Fruit fly (Drosophila melanogaster) whole organism, embryonic: ENCODE data around the gene CG17929.

ENCODE experiments used
- Blimp-1 ChIP-seq: fragments of 200-800 bp; sonication (Bioruptor generic); optimal IDR thresholded peaks from 3 replicates; lab custom pipeline; 2018; ENCODE audit warnings: missing biosample characterization, missing genetic modification characterization, mild to moderate bottlenecking, moderate library complexity, missing genetic modification reagents
- CG10431 ChIP-seq: fragments of 200-800 bp; sonication (Bioruptor generic); optimal IDR thresholded peaks from 3 replicates; lab custom pipeline; 2018; ENCODE audit warnings: missing biosample characterization, mild to moderate bottlenecking, missing genetic modification characterization
- CG11504 ChIP-seq: fragments of 200-800 bp; sonication (Bioruptor generic); optimal IDR thresholded peaks from 3 replicates; lab custom pipeline; 2019; ENCODE audit warnings: missing biosample characterization, mild to moderate bottlenecking, missing genetic modification characterization, moderate library complexity
- CG12391 ChIP-seq: fragments of 200-800 bp; sonication (Bioruptor generic); optimal IDR thresholded peaks from 3 replicates; lab custom pipeline; 2018; ENCODE audit warnings: missing biosample characterization, mild to moderate bottlenecking, missing genetic modification characterization, moderate library complexity
- CG12769 ChIP-seq: fragments of 200-800 bp; sonication (Bioruptor generic); optimal IDR thresholded peaks from 2 replicates; lab custom pipeline; 2019; ENCODE audit warnings: missing biosample characterization, mild to moderate bottlenecking, missing genetic modification characterization, moderate library complexity
- CG13424 ChIP-seq: fragments of 200-800 bp; sonication (Bioruptor generic); optimal IDR thresholded peaks from 2 replicates; lab custom pipeline; 2019; ENCODE audit warnings: missing biosample characterization, mild to moderate bottlenecking, missing genetic modification characterization, moderate library complexity
- CG14050 ChIP-seq: fragments of 200-800 bp; sonication (Bioruptor generic); IDR thresholded peaks from 3 replicates; pipeline ENCODE4 v1.3.6; 2022; ENCODE audit warnings: missing biosample characterization, missing genetic modification characterization
- CG15269 ChIP-seq: fragments of 200-800 bp; sonication (Bioruptor generic); optimal IDR thresholded peaks from 2 replicates; lab custom pipeline; 2018; ENCODE audit warnings: missing biosample characterization, mild to moderate bottlenecking, missing genetic modification characterization, moderate library complexity
- CG17328 ChIP-seq: fragments of 200-800 bp; sonication (Bioruptor generic); IDR thresholded peaks from 2 replicates; pipeline ENCODE4 v1.3.6; 2022; ENCODE audit warnings: missing biosample characterization, missing genetic modification characterization
- CG17385 ChIP-seq: fragments of 200-800 bp; sonication (Bioruptor generic); optimal IDR thresholded peaks from 3 replicates; lab custom pipeline; 2018; ENCODE audit warnings: missing biosample characterization, mild to moderate bottlenecking, missing genetic modification characterization
- CG32772 ChIP-seq: fragments of 200-800 bp; sonication (Bioruptor generic); IDR thresholded peaks from 2 replicates; pipeline ENCODE4 v1.3.6; 2022; ENCODE audit warnings: missing biosample characterization, missing genetic modification characterization
- CG3281 ChIP-seq: fragments of 200-800 bp; sonication (Bioruptor generic); optimal IDR thresholded peaks from 3 replicates; lab custom pipeline; 2017; ENCODE audit warnings: missing biosample characterization, mild to moderate bottlenecking, missing genetic modification characterization
- CG3847 ChIP-seq: fragments of 200-800 bp; sonication (Bioruptor generic); IDR thresholded peaks from 2 replicates; pipeline ENCODE4 v1.3.6; 2022; ENCODE audit warnings: missing biosample characterization, missing genetic modification characterization
- CoRest ChIP-seq: fragments of 200-800 bp; sonication (Bioruptor generic); optimal IDR thresholded peaks from 3 replicates; lab custom pipeline; 2018; ENCODE audit warnings: missing biosample characterization, mild to moderate bottlenecking, missing genetic modification characterization, moderate library complexity
- Deaf1 ChIP-seq: fragments of 200-800 bp; optimal IDR thresholded peaks from 3 replicates; lab custom pipeline; 2019; ENCODE audit warnings: missing biosample characterization, mild to moderate bottlenecking, missing genetic modification characterization, moderate library complexity
- Doc3 ChIP-seq: fragments of 200-800 bp; sonication (Bioruptor generic); IDR thresholded peaks from 3 replicates; pipeline ENCODE4 v1.3.6; 2022; ENCODE audit warnings: missing biosample characterization, missing genetic modification characterization; ENCODE audit not compliant: partially characterized antibody
- Drgx ChIP-seq: fragments of 200-800 bp; sonication (Bioruptor generic); IDR thresholded peaks from 2 replicates; pipeline ENCODE4 v1.3.6; 2022; ENCODE audit warnings: missing biosample characterization, missing genetic modification characterization
- E2f2 ChIP-seq: fragments of 200-800 bp; sonication (Bioruptor generic); IDR thresholded peaks from 2 replicates; pipeline ENCODE4 v1.3.6; 2022; ENCODE audit warnings: missing biosample characterization, missing genetic modification characterization
- Ets65A ChIP-seq: fragments of 200-800 bp; sonication (Bioruptor generic); peaks from one replicate; lab custom pipeline; 2016; ENCODE audit warnings: missing biosample characterization, missing genetic modification characterization
- HLH3B ChIP-seq: fragments of 200-800 bp; sonication (Bioruptor generic); IDR thresholded peaks from 2 replicates; pipeline ENCODE4 v1.3.6; 2022; ENCODE audit warnings: missing biosample characterization, missing genetic modification characterization
- HLH4C ChIP-seq: fragments of 200-800 bp; sonication (Bioruptor generic); IDR thresholded peaks from 3 replicates; pipeline ENCODE4 v1.3.6; 2022; ENCODE audit warnings: missing biosample characterization, missing genetic modification characterization; ENCODE audit not compliant: partially characterized antibody
- HLH54F ChIP-seq: fragments of 200-800 bp; sonication (Bioruptor generic); optimal IDR thresholded peaks from 3 replicates; lab custom pipeline; 2016; ENCODE audit warnings: missing biosample characterization, missing genetic modification characterization
- Hr78 ChIP-seq, 2 experiments: fragments of 200-800 bp in 1 of 2; fragments of >200 bp in 1 of 2; sonication (Bioruptor generic) in 1 of 2; optimal IDR thresholded peaks; 2 replicates each; lab custom pipeline; 2017 to 2019; ENCODE audit warnings: missing biosample characterization in 2 of 2, missing genetic modification characterization in 2 of 2, mild to moderate bottlenecking in 1 of 2, moderate library complexity in 1 of 2
- Meics ChIP-seq: fragments of 200-800 bp; sonication (Bioruptor generic); optimal IDR thresholded peaks from 2 replicates; lab custom pipeline; 2017; ENCODE audit warnings: missing biosample characterization, mild to moderate bottlenecking, missing genetic modification characterization
- NfI ChIP-seq: fragments of 200-800 bp; sonication (Bioruptor generic); optimal IDR thresholded peaks from 3 replicates; lab custom pipeline; 2018; ENCODE audit warnings: missing biosample characterization, mild to moderate bottlenecking, missing genetic modification characterization, moderate library complexity
- Oli ChIP-seq: fragments of 200-800 bp; sonication (Bioruptor generic); optimal IDR thresholded peaks from 2 replicates; lab custom pipeline; 2018; ENCODE audit warnings: missing biosample characterization, mild to moderate bottlenecking, missing genetic modification characterization, moderate library complexity
- Stat92E ChIP-seq, 3 experiments: fragments of >200 bp in 2 of 3; fragments of 200-800 bp in 1 of 3; sonication (Bioruptor generic) in 1 of 3; optimal IDR thresholded peaks; 2 replicates each; lab custom pipeline; 2017 to 2019; ENCODE audit warnings: missing biosample characterization in 3 of 3, missing genetic modification characterization in 3 of 3, mild to moderate bottlenecking in 1 of 3, moderate library complexity in 1 of 3
- Xbp1 ChIP-seq: fragments of 200-800 bp; sonication (Bioruptor generic); optimal IDR thresholded peaks from 3 replicates; lab custom pipeline; 2016; ENCODE audit warnings: missing biosample characterization, mild to moderate bottlenecking, missing genetic modification characterization
- ap ChIP-seq: fragments of 200-800 bp; sonication (Bioruptor generic); IDR thresholded peaks from 2 replicates; pipeline ENCODE4 v1.3.6; 2022; ENCODE audit warnings: missing biosample characterization, missing genetic modification characterization
- bcd ChIP-seq: fragments of 200-800 bp; sonication (Bioruptor generic); optimal IDR thresholded peaks from 2 replicates; lab custom pipeline; 2017; ENCODE audit warnings: missing biosample characterization, mild to moderate bottlenecking, missing genetic modification characterization
- chinmo ChIP-seq: fragments of 200-800 bp; sonication (Bioruptor generic); IDR thresholded peaks from 4 replicates; pipeline ENCODE4 v1.3.6; 2022; ENCODE audit warnings: missing biosample characterization, missing genetic modification characterization; ENCODE audit not compliant: partially characterized antibody
- dysf ChIP-seq: fragments of 200-800 bp; sonication (Bioruptor generic); IDR thresholded peaks from 3 replicates; pipeline ENCODE4 v1.3.6; 2022; ENCODE audit warnings: missing biosample characterization, missing genetic modification characterization
- ems ChIP-seq: fragments of 200-800 bp; sonication (Bioruptor generic); optimal IDR thresholded peaks from 3 replicates; lab custom pipeline; 2016; ENCODE audit warnings: missing biosample characterization, missing genetic modification characterization
- esg ChIP-seq: fragments of 200-800 bp; sonication (Bioruptor generic); conservative IDR thresholded peaks from 2 replicates; pipeline ENCODE4 v1.3.6; 2022; ENCODE audit warnings: missing biosample characterization, missing genetic modification characterization
- fd64A ChIP-seq: fragments of 200-800 bp; sonication (Bioruptor generic); optimal IDR thresholded peaks from 3 replicates; lab custom pipeline; 2018; ENCODE audit warnings: missing biosample characterization, mild to moderate bottlenecking, missing genetic modification characterization
- pan ChIP-seq, 4 experiments: fragments of >200 bp in 3 of 4; fragments of 200-800 bp in 1 of 4; sonication (Bioruptor generic) in 1 of 4; optimal IDR thresholded peaks in 3 of 4; IDR thresholded peaks in 1 of 4; 2 replicates each; pipeline versions ENCODE4 v1.3.6 to Lab custom; 2017 to 2022; ENCODE audit warnings: missing biosample characterization in 2 of 4, missing genetic modification characterization in 2 of 4, mixed read lengths in 1 of 4
- pho ChIP-seq: fragments of 200-800 bp; sonication (Bioruptor generic); optimal IDR thresholded peaks from 2 replicates; lab custom pipeline; 2016; ENCODE audit warnings: missing biosample characterization, missing genetic modification characterization
- sens ChIP-seq: fragments of 200-800 bp; sonication (Bioruptor generic); peaks from one replicate; lab custom pipeline; 2016; ENCODE audit warnings: missing biosample characterization, missing genetic modification characterization
- shn ChIP-seq: fragments of 200-800 bp; sonication (Bioruptor generic); optimal IDR thresholded peaks from 3 replicates; lab custom pipeline; 2016; ENCODE audit warnings: missing biosample characterization, missing genetic modification characterization
- sisA ChIP-seq: fragments of 200-800 bp; sonication (Bioruptor generic); IDR thresholded peaks from 2 replicates; pipeline ENCODE4 v1.3.6; 2022; ENCODE audit warnings: missing biosample characterization, missing genetic modification characterization
- tgo ChIP-seq: fragments of 200-800 bp; sonication (Bioruptor generic); IDR thresholded peaks from 3 replicates; pipeline ENCODE4 v1.3.6; 2022; ENCODE audit warnings: missing biosample characterization, missing genetic modification characterization
- tio ChIP-seq: fragments of 200-800 bp; sonication (Bioruptor generic); optimal IDR thresholded peaks from 2 replicates; lab custom pipeline; 2017; ENCODE audit warnings: missing biosample characterization, missing genetic modification characterization, inconsistent platforms

CG17929 gene

DNA sequence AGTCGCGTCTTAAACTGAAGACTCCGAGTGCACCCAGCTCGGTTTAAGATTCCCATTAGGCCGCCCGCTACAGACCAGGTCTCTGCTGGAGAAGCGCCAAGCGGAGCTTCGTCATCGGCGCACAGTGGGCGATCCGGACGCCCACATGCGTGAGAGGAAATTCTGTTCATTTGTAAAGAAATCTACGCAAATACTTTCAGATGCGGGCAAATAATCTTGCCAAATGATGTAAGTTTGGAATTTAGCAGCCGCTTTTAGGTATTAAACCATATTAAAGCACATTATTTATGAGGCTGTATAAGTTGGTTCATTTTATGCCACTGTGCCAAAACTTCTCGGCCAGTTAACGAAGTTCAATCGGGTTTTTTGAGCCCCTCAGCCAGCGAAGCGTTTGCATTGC lies 43.0 kb downstream of the CG17929 start, which contains the start of gene js (continued):
- TF ChIP-seq pho (GFP tag; lab: Kevin White, UChicago) (no peak), Ets65A (peak; percentile 27), tio (GFP tag; lab: Kevin White, UChicago) (peak; percentile 6), ap (GFP tag; lab: Robert Waterston, UW) (0 out of 2 replicates have a peak, but pooled peaks have one; percentile 11), Deaf1 (tag; lab: Kevin White, UChicago) (peak; percentile 83), CG14050 (GFP tag; lab: Robert Waterston, UW) (peak; percentile 20; the same call in 1 of the 3 replicates), Drgx (GFP tag; lab: Robert Waterston, UW) (peak; percentile 76), CG13424 (tag; lab: Kevin White, UChicago) (peak; percentile 42), Oli (tag; lab: Kevin White, UChicago) (peak; percentile 43), CG17385 (GFP tag; lab: Kevin White, UChicago) (peak; percentile 5), HLH4C (GFP tag; lab: Robert Waterston, UW) (no peak), NfI (GFP tag; lab: Kevin White, UChicago) (peak; percentile 42), CG32772 (GFP tag; lab: Robert Waterston, UW) (0 out of 2 replicates have a peak, but pooled peaks have one; percentile 32), CG12391 (tag; lab: Kevin White, UChicago) (peak; percentile 7), Xbp1 (peak; percentile 26), shn (GFP tag; lab: Kevin White, UChicago) (peak; percentile 9), bcd (GFP tag; lab: Kevin White, UChicago) (peak; percentile 8), fd64A (no peak), HLH54F (GFP tag; lab: Kevin White, UChicago) (no peak), sens (GFP tag; lab: Kevin White, UChicago) (peak; percentile 49), CG12769 (peak; percentile 16), CG17328 (GFP tag; lab: Robert Waterston, UW) (no peak), ems (GFP tag; lab: Kevin White, UChicago) (no peak), CG10431 (GFP tag; lab: Kevin White, UChicago) (no peak), tgo (0 out of 3 replicates have a peak, but pooled peaks have one; percentile 23), E2f2 (peak; percentile 21; the same call in 1 of the 2 replicates), Meics (GFP tag; lab: Kevin White, UChicago) (peak; percentile 10), Blimp-1 (GFP tag; lab: Kevin White, UChicago) (peak; percentile 21), sisA (0 out of 2 replicates have a peak, but pooled peaks have one; percentile 9), Stat92E (GFP tag; optimal IDR thresholded peaks at IDR 0.05; lab: Kevin White, UChicago) (no peak), Hr78 (GFP tag; optimal IDR thresholded peaks at IDR 0.05; lab: Kevin White, UChicago) (no peak), chinmo (GFP tag; lab: Robert Waterston, UW) (0 out of 4 replicates have a peak, but pooled peaks have one; percentile 15), dysf (GFP tag; lab: Robert Waterston, UW) (0 out of 3 replicates have a peak, but pooled peaks have one; percentile 15), CoRest (tag; lab: Kevin White, UChicago) (peak; percentile 11), Doc3 (GFP tag; lab: Robert Waterston, UW) (no peak), CG11504 (peak; percentile 57), CG15269 (peak; percentile 58), esg (GFP tag; lab: Robert Waterston, UW) (0 out of 2 replicates have a peak, but pooled peaks have one; percentile 14), CG3281 (GFP tag; lab: Kevin White, UChicago) (no peak), HLH3B (peak; percentile 26; the same call in 1 of the 2 replicates), pan (optimal IDR thresholded peaks at IDR 0.05; lab: Kevin White, UChicago) (no peak), pan (GFP tag; optimal IDR thresholded peaks at IDR 0.05 in 1 of 2, IDR thresholded peaks at IDR 0.05 in 1 of 2) (peak in 1 of 2 experiments; percentile 9), CG3847 (GFP tag; lab: Robert Waterston, UW) (peak; percentile 30; the same call in 1 of the 2 replicates)
- TF ChIP-seq, all 482 proteins: peak for 39
